Worm (Caenorhabditis elegans) whole organism, L1 larva: ENCODE measurements around the gene F10G7.10.
A peak's percentile ranks its signal among the peaks of the same experiment; 100 is the strongest.

Experiments
- C34B4.2 ChIP-seq: sonication (generic microtip); optimal IDR thresholded peaks from 2 replicates; lab custom pipeline; 2017; ENCODE audit warnings: mild to moderate bottlenecking, missing genetic modification characterization, missing compliant biosample characterization
- aly-2 ChIP-seq: fragments of 150-350 bp; optimal IDR thresholded peaks from 2 replicates; lab custom pipeline; 2014; ENCODE audit warnings: missing biosample characterization, missing genetic modification characterization
- blmp-1 ChIP-seq: fragments of 150-350 bp; optimal IDR thresholded peaks from 2 replicates; lab custom pipeline; 2014; ENCODE audit warnings: missing biosample characterization, missing genetic modification characterization
- ces-1 ChIP-seq: fragments of 150-350 bp; optimal IDR thresholded peaks from 2 replicates; lab custom pipeline; 2014; ENCODE audit warnings: missing biosample characterization, missing genetic modification reagents, missing genetic modification characterization
- dpl-1 ChIP-seq, 3 experiments: fragments of 150-350 bp in 2 of 3; sonication (generic microtip) in 1 of 3; optimal IDR thresholded peaks; 2 replicates each; lab custom pipeline; 2014 to 2017; ENCODE audit warnings: missing biosample characterization in 3 of 3, missing genetic modification characterization in 3 of 3, missing genetic modification reagents in 3 of 3
- dsc-1 ChIP-seq: sonication (generic microtip); optimal IDR thresholded peaks from 2 replicates; lab custom pipeline; 2016; ENCODE audit warnings: mild to moderate bottlenecking, missing genetic modification characterization, missing compliant biosample characterization
- efl-1 ChIP-seq, 4 experiments: fragments of 150-350 bp; optimal IDR thresholded peaks in 3 of 4; peaks in 1 of 4; 1 replicate in 1 of 4; 2 replicates in 3 of 4; lab custom pipeline; 2014; ENCODE audit warnings: missing biosample characterization in 2 of 4, missing genetic modification characterization in 2 of 4, missing genetic modification reagents in 2 of 4
- elt-3 ChIP-seq, 6 experiments: fragments of 150-350 bp in 1 of 6; sonication (generic microtip); optimal IDR thresholded peaks; 2 replicates each; lab custom pipeline; 2017 to 2018; ENCODE audit warnings: missing biosample characterization in 6 of 6, missing genetic modification characterization in 6 of 6, inconsistent platforms in 1 of 6
- fkh-4 ChIP-seq: sonication (generic microtip); optimal IDR thresholded peaks from 2 replicates; lab custom pipeline; 2016; ENCODE audit warnings: missing compliant biosample characterization, missing genetic modification characterization, borderline replicate concordance
- fos-1 ChIP-seq: fragments of 150-350 bp; optimal IDR thresholded peaks from 2 replicates; lab custom pipeline; 2014; ENCODE audit warnings: missing biosample characterization, missing genetic modification characterization
- grh-1 ChIP-seq: fragments of 200-800 bp; sonication (Bioruptor generic); IDR thresholded peaks from 2 replicates; pipeline ENCODE4 v1.3.6; 2022; ENCODE audit warnings: missing genetic modification reagents, missing genetic modification characterization, missing compliant biosample characterization
- hlh-4 ChIP-seq: sonication (generic microtip); optimal IDR thresholded peaks from 2 replicates; lab custom pipeline; 2016; ENCODE audit warnings: mild to moderate bottlenecking, missing genetic modification characterization, missing compliant biosample characterization
- isw-1 ChIP-seq: fragments of 200-800 bp; sonication (Bioruptor generic); IDR thresholded peaks from 2 replicates; pipeline ENCODE4 v1.3.6; 2022; ENCODE audit warnings: missing genetic modification characterization, missing compliant biosample characterization
- jun-1 ChIP-seq: fragments of 150-350 bp; optimal IDR thresholded peaks from 2 replicates; lab custom pipeline; 2014; ENCODE audit warnings: missing biosample characterization, missing genetic modification reagents, missing genetic modification characterization
- lin-14 ChIP-seq: fragments of 200-800 bp; sonication (Bioruptor generic); optimal IDR thresholded peaks from 2 replicates; lab custom pipeline; 2018; ENCODE audit warnings: mild to moderate bottlenecking, missing genetic modification characterization, moderate library complexity, missing compliant biosample characterization
- lin-15B ChIP-seq: fragments of 150-350 bp; sonication (generic microtip); optimal IDR thresholded peaks from 3 replicates; lab custom pipeline; 2014; ENCODE audit warnings: missing biosample characterization, missing genetic modification characterization
- lin-35 ChIP-seq, 2 experiments: fragments of 150-350 bp; optimal IDR thresholded peaks; 2 replicates each; lab custom pipeline; 2014; ENCODE audit warnings: missing biosample characterization in 2 of 2, missing genetic modification characterization in 2 of 2, missing genetic modification reagents in 2 of 2
- lsy-2 ChIP-seq, 2 experiments: fragments of 150-350 bp; optimal IDR thresholded peaks; 2 replicates each; lab custom pipeline; 2014; ENCODE audit warnings: missing biosample characterization in 2 of 2, missing genetic modification characterization in 2 of 2
- mab-9 ChIP-seq: fragments of 200-800 bp; sonication (Bioruptor generic); IDR thresholded peaks from 2 replicates; pipeline ENCODE4 v1.3.6; 2022; ENCODE audit warnings: missing genetic modification reagents, missing genetic modification characterization, missing compliant biosample characterization
- mdl-1 ChIP-seq, 2 experiments: fragments of 150-350 bp; optimal IDR thresholded peaks; 2 replicates each; lab custom pipeline; 2014 to 2017; ENCODE audit warnings: missing biosample characterization in 2 of 2, missing genetic modification characterization in 2 of 2, inconsistent platforms in 1 of 2
- nhr-11 ChIP-seq: fragments of 150-350 bp; optimal IDR thresholded peaks from 2 replicates; lab custom pipeline; 2014; ENCODE audit warnings: missing biosample characterization, missing genetic modification characterization
- nhr-12 ChIP-seq: sonication (generic microtip); optimal IDR thresholded peaks from 2 replicates; lab custom pipeline; 2017; ENCODE audit warnings: missing biosample characterization, missing genetic modification characterization
- nhr-19 ChIP-seq: fragments of 200-800 bp; sonication (Bioruptor generic); conservative IDR thresholded peaks from 2 replicates; pipeline ENCODE4 v1.3.6; 2022; ENCODE audit warnings: missing genetic modification characterization, missing compliant biosample characterization
- nhr-20 ChIP-seq: sonication (generic microtip); optimal IDR thresholded peaks from 2 replicates; lab custom pipeline; 2016; ENCODE audit warnings: mild to moderate bottlenecking, missing genetic modification characterization, missing compliant biosample characterization
- nhr-237 ChIP-seq: fragments of 150-350 bp; optimal IDR thresholded peaks from 2 replicates; lab custom pipeline; 2014; ENCODE audit warnings: missing biosample characterization, missing genetic modification characterization
- nhr-47 ChIP-seq: sonication (generic microtip); optimal IDR thresholded peaks from 2 replicates; lab custom pipeline; 2016; ENCODE audit warnings: mild to moderate bottlenecking, missing genetic modification characterization, moderate library complexity, missing compliant biosample characterization
- nhr-71 ChIP-seq: sonication (generic microtip); optimal IDR thresholded peaks from 2 replicates; lab custom pipeline; 2016; ENCODE audit warnings: mild to moderate bottlenecking, missing genetic modification characterization, moderate library complexity, missing compliant biosample characterization
- nhr-84 ChIP-seq: sonication (generic microtip); optimal IDR thresholded peaks from 2 replicates; lab custom pipeline; 2017; ENCODE audit warnings: missing biosample characterization, missing genetic modification characterization
- nhr-85 ChIP-seq: sonication (generic microtip); peaks from one replicate; lab custom pipeline; 2016; ENCODE audit warnings: missing genetic modification characterization, inconsistent platforms, missing compliant biosample characterization
- nhr-90 ChIP-seq: sonication (generic microtip); optimal IDR thresholded peaks from 2 replicates; lab custom pipeline; 2016; ENCODE audit warnings: mild to moderate bottlenecking, missing genetic modification characterization, missing compliant biosample characterization; ENCODE audit not compliant: poor library complexity
- pag-3 ChIP-seq: sonication (generic microtip); optimal IDR thresholded peaks from 2 replicates; lab custom pipeline; 2017; ENCODE audit warnings: missing genetic modification characterization, mild to moderate bottlenecking, missing compliant biosample characterization, antibody characterized with exemption, borderline replicate concordance; ENCODE audit not compliant: insufficient read depth
- pqm-1 ChIP-seq: sonication (generic microtip); optimal IDR thresholded peaks from 3 replicates; lab custom pipeline; 2017; ENCODE audit warnings: missing biosample characterization, missing genetic modification characterization
- snpc-4 ChIP-seq: fragments of 150-350 bp; optimal IDR thresholded peaks from 2 replicates; lab custom pipeline; 2014; ENCODE audit warnings: missing biosample characterization, missing genetic modification characterization
- snu-23 ChIP-seq: sonication (generic microtip); optimal IDR thresholded peaks from 2 replicates; lab custom pipeline; 2016; ENCODE audit warnings: missing genetic modification characterization, missing compliant biosample characterization
- sox-4 ChIP-seq: sonication (generic microtip); optimal IDR thresholded peaks from 2 replicates; lab custom pipeline; 2016; ENCODE audit warnings: missing genetic modification characterization, missing compliant biosample characterization
- tbx-2 ChIP-seq: sonication (generic microtip); optimal IDR thresholded peaks from 2 replicates; lab custom pipeline; 2016; ENCODE audit warnings: missing genetic modification characterization, missing compliant biosample characterization
- unc-130 ChIP-seq: fragments of 150-350 bp; optimal IDR thresholded peaks from 2 replicates; lab custom pipeline; 2017; ENCODE audit warnings: missing biosample characterization, missing genetic modification characterization, inconsistent platforms
- xbp-1 ChIP-seq: sonication (generic microtip); optimal IDR thresholded peaks from 2 replicates; lab custom pipeline; 2016; ENCODE audit warnings: missing genetic modification characterization, missing compliant biosample characterization
- zag-1 ChIP-seq: fragments of 150-350 bp; optimal IDR thresholded peaks from 2 replicates; lab custom pipeline; 2014; ENCODE audit warnings: missing biosample characterization, missing genetic modification characterization
- zip-4 ChIP-seq: fragments of 200-800 bp; sonication (Bioruptor generic); optimal IDR thresholded peaks from 2 replicates; lab custom pipeline; 2018; ENCODE audit warnings: mild to moderate bottlenecking, missing genetic modification characterization, moderate library complexity, missing compliant biosample characterization
- ztf-4 ChIP-seq: fragments of 150-350 bp; optimal IDR thresholded peaks from 2 replicates; lab custom pipeline; 2014; ENCODE audit warnings: missing biosample characterization, missing genetic modification characterization

F10G7.10 gene

ce11 chrII:4748374-4748773 is 22.3 kb upstream of the F10G7.10 start (continued):
- TF ChIP-seq zip-4 (no peak), unc-130 (tag; lab: Kevin White, UChicago) (peak; percentile 3), C34B4.2 (no peak), ces-1 (GFP tag; lab: Kevin White, UChicago) (no peak), xbp-1 (no peak), mab-9 (no peak), mdl-1 (tag; optimal IDR thresholded peaks at IDR 0.05; lab: Kevin White, UChicago) (peak in 1 of 2 experiments; percentile 48), nhr-71 (tag; lab: Kevin White, UChicago) (peak; percentile 56), lin-35 (GFP tag; optimal IDR thresholded peaks at IDR 0.05; lab: Kevin White, UChicago) (peak in 1 of 2 experiments; percentile 14), pqm-1 (no peak)
- TF ChIP-seq, all 84 proteins: peak for 13

ce11 chrII:4747697-4748096 is 21.6 kb upstream of the F10G7.10 start:
- TF ChIP-seq snpc-4 (tag; lab: Kevin White, UChicago) = no peak
- TF ChIP-seq nhr-19 = no peak; the same call in 1 of the 2 replicates
- no peak for TF ChIP-seq tbx-2 (tag; lab: Kevin White, UChicago)
- no peak for TF ChIP-seq fkh-4 (tag; lab: Kevin White, UChicago)
- TF ChIP-seq aly-2 = no peak
- TF ChIP-seq lin-14 (GFP tag; lab: Kevin White, UChicago) = peak; percentile 8
- peak; percentile 71 for TF ChIP-seq nhr-85 (tag; lab: Kevin White, UChicago)
- TF ChIP-seq hlh-4 (tag; lab: Kevin White, UChicago) = no peak
- no peak for TF ChIP-seq nhr-11 (tag; lab: Kevin White, UChicago)
- no peak for TF ChIP-seq nhr-12
- TF ChIP-seq efl-1 (optimal IDR thresholded peaks at IDR 0.05; lab: Kevin White, UChicago) = no peak
- TF ChIP-seq efl-1 (GFP tag; optimal IDR thresholded peaks at IDR 0.05 in 1 of 2; lab: Kevin White, UChicago) = peak in 1 of 2 experiments; percentile 55
- TF ChIP-seq lin-35 (GFP tag; optimal IDR thresholded peaks at IDR 0.05; lab: Kevin White, UChicago) = no peak
- peak in 1 of 6 experiments; percentile 51 for TF ChIP-seq elt-3 (tag; optimal IDR thresholded peaks at IDR 0.05; lab: Kevin White, UChicago)
- no peak for TF ChIP-seq fos-1 (tag; lab: Kevin White, UChicago)
- no peak for TF ChIP-seq nhr-20 (tag; lab: Kevin White, UChicago)
- peak; percentile 21 for TF ChIP-seq nhr-71 (tag; lab: Kevin White, UChicago)

- TF ChIP-seq nhr-85 (tag; lab: Kevin White, UChicago) = peak; percentile 84
- TF ChIP-seq sox-4 (tag; lab: Kevin White, UChicago) = no peak
- TF ChIP-seq ztf-4 (tag; lab: Kevin White, UChicago) = no peak
- TF ChIP-seq snu-23 (GFP tag; lab: Kevin White, UChicago) = peak; percentile 5
- TF ChIP-seq grh-1 = 0 out of 2 replicates have a peak, but pooled peaks have one; percentile 6
- peak; percentile 40 for TF ChIP-seq nhr-19
- peak in 2 of 6 experiments; percentile 13 to 55 for TF ChIP-seq elt-3 (tag; optimal IDR thresholded peaks at IDR 0.05; lab: Kevin White, UChicago)
- peak; percentile 37 for TF ChIP-seq nhr-71 (tag; lab: Kevin White, UChicago)
- no peak for TF ChIP-seq dsc-1 (tag; lab: Kevin White, UChicago)
- no peak for TF ChIP-seq mab-9
- TF ChIP-seq nhr-47 (tag; lab: Kevin White, UChicago) = peak; percentile 30
- TF ChIP-seq blmp-1 (tag; lab: Kevin White, UChicago) = peak; percentile 32
- TF ChIP-seq unc-130 (tag; lab: Kevin White, UChicago) = no peak
- peak; percentile 19 for TF ChIP-seq lin-14 (GFP tag; lab: Kevin White, UChicago)
- peak in 1 of 2 experiments; percentile 44 for TF ChIP-seq mdl-1 (tag; optimal IDR thresholded peaks at IDR 0.05; lab: Kevin White, UChicago)
- no peak for TF ChIP-seq C34B4.2
- no peak for TF ChIP-seq nhr-237 (tag; lab: Kevin White, UChicago)
- peak; percentile 24 for TF ChIP-seq nhr-20 (tag; lab: Kevin White, UChicago)
- peak in 1 of 2 experiments; percentile 8 for TF ChIP-seq lin-35 (GFP tag; optimal IDR thresholded peaks at IDR 0.05; lab: Kevin White, UChicago)
These were observed 21.0 kb upstream of the F10G7.10 start for ce11 chrII:4747063-4747462.

- TF ChIP-seq pqm-1 (no peak), dpl-1 (GFP tag; optimal IDR thresholded peaks at IDR 0.05; lab: Kevin White, UChicago) (peak in 1 of 3 experiments; percentile 22), unc-130 (tag; lab: Kevin White, UChicago) (peak; percentile 84), nhr-47 (tag; lab: Kevin White, UChicago) (peak; percentile 47), elt-3 (tag; optimal IDR thresholded peaks at IDR 0.05; lab: Kevin White, UChicago) (peak; percentile 4 to 98 (median 80)), tbx-2 (tag; lab: Kevin White, UChicago) (peak; percentile 63), zag-1 (tag; lab: Kevin White, UChicago) (no peak), lsy-2 (tag; optimal IDR thresholded peaks at IDR 0.05; lab: Kevin White, UChicago) (peak in 1 of 2 experiments; percentile 38), nhr-84 (tag; lab: Kevin White, UChicago) (no peak), pag-3 (tag; lab: Kevin White, UChicago) (no peak), grh-1 (peak; percentile 73), lin-14 (GFP tag; lab: Kevin White, UChicago) (peak; percentile 68), zip-4 (no peak), jun-1 (tag; lab: Kevin White, UChicago) (no peak), snu-23 (GFP tag; lab: Kevin White, UChicago) (peak; percentile 71), nhr-71 (tag; lab: Kevin White, UChicago) (peak; percentile 79), nhr-90 (tag; lab: Kevin White, UChicago) (peak; percentile 79), mdl-1 (tag; optimal IDR thresholded peaks at IDR 0.05; lab: Kevin White, UChicago) (peak in 1 of 2 experiments; percentile 12), nhr-19 (peak; percentile 55), blmp-1 (tag; lab: Kevin White, UChicago) (peak; percentile 95), nhr-85 (tag; lab: Kevin White, UChicago) (peak; percentile 96), lin-35 (GFP tag; optimal IDR thresholded peaks at IDR 0.05; lab: Kevin White, UChicago) (peak in 1 of 2 experiments; percentile 55), lin-15B (tag; lab: Kevin White, UChicago) (no peak), isw-1 (GFP tag; lab: Robert Waterston, UW) (no peak), nhr-11 (tag; lab: Kevin White, UChicago) (peak; percentile 38), nhr-20 (tag; lab: Kevin White, UChicago) (peak; percentile 82)
These were observed 19.2 kb upstream of the F10G7.10 start for ce11 chrII:4745281-4745680.
